Fruit fly (Drosophila melanogaster) whole organism, prepupa: Measurements from ENCODE around the gene Sfp24F.

Experiments
- CG3032 ChIP-seq: fragments of 200-800 bp; optimal IDR thresholded peaks from 2 replicates; lab custom pipeline; 2019; ENCODE audit warnings: missing biosample characterization, mild to moderate bottlenecking, missing genetic modification characterization, moderate library complexity
- OdsH ChIP-seq: fragments of 200-800 bp; sonication (Bioruptor generic); optimal IDR thresholded peaks from 3 replicates; lab custom pipeline; 2016; ENCODE audit warnings: missing biosample characterization, missing genetic modification characterization

- no peak for TF ChIP-seq OdsH
- no peak for TF ChIP-seq CG3032 (tag; lab: Kevin White, UChicago)
Observed at dm6 chr2L:4433608-4434007, 8.3 kb downstream of the Sfp24F start, which contains the start of the genes CG34177 and CG34178.
